Worm (Caenorhabditis elegans) whole organism, late embryonic: ENCODE data around the gene ZC21.8.

Experiments used
- K09A11.1 ChIP-seq: sonication (generic microtip); optimal IDR thresholded peaks from 2 replicates; lab custom pipeline; 2017; ENCODE audit warnings: antibody characterized with exemption, mild to moderate bottlenecking, missing genetic modification characterization, missing compliant biosample characterization; ENCODE audit not compliant: insufficient read depth
- ceh-24 ChIP-seq: sonication (generic microtip); optimal IDR thresholded peaks from 2 replicates; lab custom pipeline; 2016; ENCODE audit warnings: mild to moderate bottlenecking, missing genetic modification characterization, missing compliant biosample characterization
- ceh-45 ChIP-seq: fragments of 200-800 bp; sonication (Bioruptor generic); IDR thresholded peaks from 2 replicates; pipeline ENCODE4 v1.3.6; 2022; ENCODE audit warnings: missing genetic modification reagents, missing genetic modification characterization, missing compliant biosample characterization
- hlh-6 ChIP-seq: sonication (generic microtip); optimal IDR thresholded peaks from 2 replicates; lab custom pipeline; 2016; ENCODE audit warnings: missing genotype, missing genetic modification characterization, missing compliant biosample characterization
- pqm-1 ChIP-seq: sonication (generic microtip); optimal IDR thresholded peaks from 2 replicates; lab custom pipeline; 2016; ENCODE audit warnings: missing genetic modification characterization, missing compliant biosample characterization
- ttx-3 ChIP-seq: sonication (generic microtip); optimal IDR thresholded peaks from 2 replicates; lab custom pipeline; 2016; ENCODE audit warnings: missing genetic modification reagents, missing genetic modification characterization, missing compliant biosample characterization
- unc-3 ChIP-seq, 2 experiments: fragments of 200-800 bp in 1 of 2; sonication (Bioruptor generic) in 1 of 2; sonication (generic microtip) in 1 of 2; conservative IDR thresholded peaks in 1 of 2; optimal IDR thresholded peaks in 1 of 2; 2 replicates each; pipeline versions ENCODE4 v1.3.6 to Lab custom; 2016 to 2022; ENCODE audit warnings: missing compliant biosample characterization in 2 of 2, missing genetic modification characterization in 2 of 2, missing genetic modification reagents in 1 of 2
- ztf-16 ChIP-seq: sonication (generic microtip); optimal IDR thresholded peaks from 2 replicates; lab custom pipeline; 2017; ENCODE audit warnings: missing genetic modification characterization, missing compliant biosample characterization

ce11 chrIII:8490254-8490653 is 29.5 kb downstream of the ZC21.8 start, which contains the start of the genes ess-2 and F42H10.2:
- TF ChIP-seq ceh-24 (no peak), hlh-6 (no peak), unc-3 (GFP tag; conservative IDR thresholded peaks at IDR 0.05; lab: Robert Waterston, UW) (no peak), unc-3 (tag; optimal IDR thresholded peaks at IDR 0.05; lab: Kevin White, UChicago) (no peak), pqm-1 (tag; lab: Kevin White, UChicago) (no peak), ttx-3 (tag; lab: Kevin White, UChicago) (no peak), ceh-45 (GFP tag; lab: Robert Waterston, UW) (no peak), K09A11.1 (tag; lab: Kevin White, UChicago) (no peak), ztf-16 (tag; lab: Kevin White, UChicago) (no peak)
